Worm (Caenorhabditis elegans): ENCODE measurements around the gene herd-1.

herd-1 gene

ce11 chrIII:12453315-12453714, 43.0 kb upstream of the herd-1 start, which contains the start of gene ani-1 (continued):
- TF ChIP-seq nfyb-1 (GFP tag; IDR thresholded peaks at IDR 0.05) (peak; percentile 65), nhr-80 (tag; optimal IDR thresholded peaks at IDR 0.05) (no peak), him-1 (tag; optimal IDR thresholded peaks at IDR 0.05) (no peak), pha-4 (tag; optimal IDR thresholded peaks at IDR 0.05) (no peak), mcd-1 (GFP tag; IDR thresholded peaks at IDR 0.05) (peak; percentile 83), Y53G8AR.9 (GFP tag; conservative IDR thresholded peaks at IDR 0.05) (peak; percentile 57; the same call in 1 of the 2 replicates), repo-1 (tag; optimal IDR thresholded peaks at IDR 0.05) (no peak), mes-4 (tag; optimal IDR thresholded peaks at IDR 0.05) (no peak), snpc-1.1 (tag; optimal IDR thresholded peaks at IDR 0.05; ENCODE audit: insufficient read depth) (peak; percentile 56), sdz-38 (tag; optimal IDR thresholded peaks at IDR 0.05) (no peak), T07F8.4 (tag; optimal IDR thresholded peaks at IDR 0.05) (no peak), snpc-1.3 (tag; optimal IDR thresholded peaks at IDR 0.05; ENCODE audit: insufficient read depth) (peak; percentile 68), nhr-27 (tag; optimal IDR thresholded peaks at IDR 0.05) (no peak), ceh-58 (GFP tag; IDR thresholded peaks at IDR 0.05) (no peak), ccch-3 (GFP tag; optimal IDR thresholded peaks at IDR 0.05) (no peak), ceh-27 (GFP tag; optimal IDR thresholded peaks at IDR 0.05) (no peak), mel-28 (tag; optimal IDR thresholded peaks at IDR 0.05; ENCODE audit: borderline replicate concordance) (no peak), let-607 (tag; optimal IDR thresholded peaks at IDR 0.05) (no peak), D2030.7 (GFP tag; IDR thresholded peaks at IDR 0.05) (peak; percentile 84), snpc-3.4 (tag; optimal IDR thresholded peaks at IDR 0.05) (peak; percentile 68), F55B11.4 (tag; optimal IDR thresholded peaks at IDR 0.05; ENCODE audit: borderline replicate concordance, insufficient read depth) (no peak), ceh-40 (GFP tag; IDR thresholded peaks at IDR 0.05) (no peak), athp-1 (tag; optimal IDR thresholded peaks at IDR 0.05) (peak; percentile 38), dpl-1 (GFP tag; optimal IDR thresholded peaks at IDR 0.05) (peak; percentile 87), K11D2.4 (GFP tag; IDR thresholded peaks at IDR 0.05) (peak; percentile 66; the same call in 1 of the 2 replicates), madf-10 (tag; optimal IDR thresholded peaks at IDR 0.05) (no peak), ets-4 (GFP tag; optimal IDR thresholded peaks at IDR 0.05) (no peak), xnd-1 (tag; optimal IDR thresholded peaks at IDR 0.05) (peak; percentile 72), F37B4.10 (GFP tag; IDR thresholded peaks at IDR 0.05) (no peak), nhr-179 (tag; optimal IDR thresholded peaks at IDR 0.05) (no peak), ztf-26 (tag; optimal IDR thresholded peaks at IDR 0.05) (no peak), Y79H2A.3 (GFP tag; conservative IDR thresholded peaks at IDR 0.05) (no peak; the same call in 1 of the 2 replicates), madf-8 (GFP tag; conservative IDR thresholded peaks at IDR 0.05) (peak; percentile 82), B0336.3 (GFP tag; IDR thresholded peaks at IDR 0.05) (peak; percentile 62), F39B2.1 (GFP tag; IDR thresholded peaks at IDR 0.05) (no peak), lir-1 (GFP tag; conservative IDR thresholded peaks at IDR 0.05) (no peak; the same call in 1 of the 2 replicates), dpff-1 (tag; optimal IDR thresholded peaks at IDR 0.05) (no peak), attf-6 (GFP tag; IDR thresholded peaks at IDR 0.05) (0 out of 2 replicates have a peak, but pooled peaks have one; percentile 10), die-1 (tag; optimal IDR thresholded peaks at IDR 0.05) (no peak), hlh-26 (GFP tag; conservative IDR thresholded peaks at IDR 0.05) (no peak), nfya-1 (tag; optimal IDR thresholded peaks at IDR 0.05; ENCODE audit: borderline replicate concordance, insufficient read depth) (no peak), F10E7.11 (tag; optimal IDR thresholded peaks at IDR 0.05) (no peak), dox-1 (GFP tag; IDR thresholded peaks at IDR 0.05) (peak; percentile 89), Y56A3A.18 (GFP tag; IDR thresholded peaks at IDR 0.05) (no peak), rcor-1 (GFP tag; IDR thresholded peaks at IDR 0.05) (peak; percentile 84), bed-2 (GFP tag; IDR thresholded peaks at IDR 0.05) (no peak), hmg-20 (GFP tag; IDR thresholded peaks at IDR 0.05) (no peak), F52B5.7 (tag; optimal IDR thresholded peaks at IDR 0.05) (peak; percentile 20), egrh-3 (GFP tag; IDR thresholded peaks at IDR 0.05) (peak; percentile 49; the same call in 1 of the 2 replicates)
